Worm (Caenorhabditis elegans) whole organism, L2 larva: ENCODE data around the gene sre-41.

ENCODE experiments used
- C34F6.9 ChIP-seq: fragments of 150-350 bp; optimal IDR thresholded peaks from 2 replicates; lab custom pipeline; 2014; ENCODE audit warnings: missing biosample characterization, missing genetic modification characterization
- F13H6.1 ChIP-seq: sonication (generic microtip); optimal IDR thresholded peaks from 2 replicates; lab custom pipeline; 2016; ENCODE audit warnings: missing genetic modification characterization, missing compliant biosample characterization
- R02D3.7 ChIP-seq: fragments of 150-350 bp; optimal IDR thresholded peaks from 2 replicates; lab custom pipeline; 2014; ENCODE audit warnings: missing biosample characterization, missing genetic modification characterization
- Y55F3AM.14 ChIP-seq: fragments of 200-800 bp; sonication (Bioruptor generic); optimal IDR thresholded peaks from 2 replicates; lab custom pipeline; 2018; ENCODE audit warnings: mild to moderate bottlenecking, missing genetic modification characterization, missing compliant biosample characterization
- ZK546.5 ChIP-seq: sonication (generic microtip); optimal IDR thresholded peaks from 2 replicates; lab custom pipeline; 2017; ENCODE audit warnings: missing biosample characterization, missing genetic modification characterization
- alr-1 ChIP-seq: fragments of 150-350 bp; optimal IDR thresholded peaks from 2 replicates; lab custom pipeline; 2014; ENCODE audit warnings: missing biosample characterization, missing genetic modification characterization
- aly-2 ChIP-seq: fragments of 150-350 bp; optimal IDR thresholded peaks from 2 replicates; lab custom pipeline; 2014; ENCODE audit warnings: missing biosample characterization, missing genetic modification characterization
- ama-1 ChIP-seq: fragments of 150-350 bp; optimal IDR thresholded peaks from 2 replicates; lab custom pipeline; 2018; ENCODE audit warnings: inconsistent platforms
- blmp-1 ChIP-seq: sonication (generic microtip); optimal IDR thresholded peaks from 2 replicates; lab custom pipeline; 2017; ENCODE audit warnings: missing genetic modification characterization, mild to moderate bottlenecking, missing compliant biosample characterization, antibody characterized with exemption, moderate library complexity; ENCODE audit not compliant: insufficient read depth
- ceh-16 ChIP-seq: fragments of 150-350 bp; optimal IDR thresholded peaks from 2 replicates; lab custom pipeline; 2014; ENCODE audit warnings: missing biosample characterization, missing genetic modification characterization
- ceh-82 ChIP-seq: fragments of 150-350 bp; optimal IDR thresholded peaks from 2 replicates; lab custom pipeline; 2014; ENCODE audit warnings: missing biosample characterization, missing genetic modification characterization
- crh-2 ChIP-seq: sonication (generic microtip); optimal IDR thresholded peaks from 2 replicates; lab custom pipeline; 2017; ENCODE audit warnings: missing biosample characterization, missing genetic modification characterization
- egl-27 ChIP-seq: sonication (generic microtip); optimal IDR thresholded peaks from 3 replicates; lab custom pipeline; 2017; ENCODE audit warnings: missing biosample characterization, missing genetic modification reagents, missing genetic modification characterization
- elt-1 ChIP-seq: fragments of 150-350 bp; optimal IDR thresholded peaks from 2 replicates; lab custom pipeline; 2014; ENCODE audit warnings: missing biosample characterization, missing genetic modification characterization
- elt-3 ChIP-seq: sonication (generic microtip); optimal IDR thresholded peaks from 2 replicates; lab custom pipeline; 2017; ENCODE audit warnings: missing biosample characterization, missing genetic modification characterization
- fos-1 ChIP-seq: fragments of 150-350 bp; optimal IDR thresholded peaks from 2 replicates; lab custom pipeline; 2014; ENCODE audit warnings: missing biosample characterization, missing genetic modification characterization
- gmeb-1 ChIP-seq: fragments of 150-350 bp; optimal IDR thresholded peaks from 2 replicates; lab custom pipeline; 2014; ENCODE audit warnings: missing biosample characterization, missing genetic modification characterization
- lin-11 ChIP-seq: fragments of 150-350 bp; sonication (generic microtip); optimal IDR thresholded peaks from 2 replicates; lab custom pipeline; 2014; ENCODE audit warnings: missing biosample characterization, missing genetic modification characterization, inconsistent platforms, mixed read lengths
- lin-13 ChIP-seq: fragments of 150-350 bp; optimal IDR thresholded peaks from 2 replicates; lab custom pipeline; 2014; ENCODE audit warnings: missing biosample characterization, missing genetic modification reagents, missing genetic modification characterization
- lin-39 ChIP-seq: fragments of 150-350 bp; optimal IDR thresholded peaks from 2 replicates; lab custom pipeline; 2014; ENCODE audit warnings: missing biosample characterization, missing genetic modification reagents, missing genetic modification characterization
- lsy-2 ChIP-seq, 2 experiments: fragments of 150-350 bp in 1 of 2; sonication (generic microtip) in 1 of 2; optimal IDR thresholded peaks; 2 replicates each; lab custom pipeline; 2014 to 2017; ENCODE audit warnings: missing biosample characterization in 2 of 2, missing genetic modification characterization in 2 of 2
- mab-5 ChIP-seq: fragments of 150-350 bp; optimal IDR thresholded peaks from 2 replicates; lab custom pipeline; 2014; ENCODE audit warnings: missing biosample characterization, missing genetic modification characterization
- mbf-1 ChIP-seq: sonication (generic microtip); optimal IDR thresholded peaks from 2 replicates; lab custom pipeline; 2017; ENCODE audit warnings: missing biosample characterization, missing genetic modification characterization
- mdl-1 ChIP-seq, 2 experiments: fragments of 150-350 bp in 1 of 2; sonication (generic microtip) in 1 of 2; optimal IDR thresholded peaks; 2 replicates each; lab custom pipeline; 2017; ENCODE audit warnings: missing biosample characterization in 2 of 2, missing genetic modification characterization in 2 of 2
- nhr-11 ChIP-seq: fragments of 150-350 bp; optimal IDR thresholded peaks from 2 replicates; lab custom pipeline; 2014; ENCODE audit warnings: missing biosample characterization, missing genetic modification characterization
- nhr-12 ChIP-seq: fragments of 150-350 bp; optimal IDR thresholded peaks from 2 replicates; lab custom pipeline; 2014; ENCODE audit warnings: missing biosample characterization, missing genetic modification characterization
- nhr-129 ChIP-seq: fragments of 150-350 bp; optimal IDR thresholded peaks from 2 replicates; lab custom pipeline; 2014; ENCODE audit warnings: missing biosample characterization, missing genetic modification characterization
- nhr-21 ChIP-seq: fragments of 150-350 bp; optimal IDR thresholded peaks from 2 replicates; lab custom pipeline; 2014; ENCODE audit warnings: missing biosample characterization, missing genetic modification characterization
- nhr-23 ChIP-seq: fragments of 150-350 bp; optimal IDR thresholded peaks from 2 replicates; lab custom pipeline; 2014; ENCODE audit warnings: missing biosample characterization, missing genetic modification reagents, missing genetic modification characterization
- nhr-237 ChIP-seq: fragments of 150-350 bp; optimal IDR thresholded peaks from 2 replicates; lab custom pipeline; 2014; ENCODE audit warnings: missing biosample characterization, missing genetic modification characterization
- nhr-25 ChIP-seq: fragments of 150-350 bp; sonication (generic microtip); optimal IDR thresholded peaks from 3 replicates; lab custom pipeline; 2014; ENCODE audit warnings: missing biosample characterization, missing genetic modification characterization
- nhr-6 ChIP-seq: fragments of 150-350 bp; optimal IDR thresholded peaks from 2 replicates; lab custom pipeline; 2014; ENCODE audit warnings: missing biosample characterization, missing genetic modification characterization
- nhr-77 ChIP-seq: fragments of 150-350 bp; optimal IDR thresholded peaks from 2 replicates; lab custom pipeline; 2014; ENCODE audit warnings: missing biosample characterization, missing genetic modification characterization
- peb-1 ChIP-seq: fragments of 150-350 bp; optimal IDR thresholded peaks from 2 replicates; lab custom pipeline; 2014; ENCODE audit warnings: missing biosample characterization, missing genetic modification characterization
- sem-4 ChIP-seq: fragments of 150-350 bp; optimal IDR thresholded peaks from 2 replicates; lab custom pipeline; 2014; ENCODE audit warnings: missing biosample characterization, missing genetic modification reagents, missing genetic modification characterization
- skn-1 ChIP-seq: sonication (generic microtip); optimal IDR thresholded peaks from 2 replicates; lab custom pipeline; 2017; ENCODE audit warnings: missing biosample characterization, missing genetic modification characterization
- sma-3 ChIP-seq: sonication (generic microtip); optimal IDR thresholded peaks from 2 replicates; lab custom pipeline; 2016; ENCODE audit warnings: missing genetic modification reagents, missing genetic modification characterization, missing compliant biosample characterization
- sma-9 ChIP-seq, 2 experiments: fragments of 150-350 bp in 1 of 2; sonication (generic microtip) in 1 of 2; optimal IDR thresholded peaks; 2 replicates each; lab custom pipeline; 2014 to 2016; ENCODE audit warnings: missing genetic modification characterization in 2 of 2, mild to moderate bottlenecking in 1 of 2, missing biosample characterization in 1 of 2, missing compliant biosample characterization in 1 of 2, missing genetic modification reagents in 1 of 2, moderate library complexity in 1 of 2
- snpc-4 ChIP-seq: fragments of 150-350 bp; optimal IDR thresholded peaks from 2 replicates; lab custom pipeline; 2014; ENCODE audit warnings: missing biosample characterization, missing genetic modification characterization
- unc-39 ChIP-seq: fragments of 150-350 bp; optimal IDR thresholded peaks from 2 replicates; lab custom pipeline; 2014; ENCODE audit warnings: missing biosample characterization, missing genetic modification characterization
- unc-55 ChIP-seq: fragments of 150-350 bp; sonication (generic microtip); optimal IDR thresholded peaks from 3 replicates; lab custom pipeline; 2014; ENCODE audit warnings: missing biosample characterization, missing genetic modification reagents, missing genetic modification characterization
- unc-62 ChIP-seq: fragments of 150-350 bp; optimal IDR thresholded peaks from 2 replicates; lab custom pipeline; 2014; ENCODE audit warnings: missing biosample characterization, missing genetic modification reagents, missing genetic modification characterization
- zag-1 ChIP-seq: fragments of 150-350 bp; optimal IDR thresholded peaks from 2 replicates; lab custom pipeline; 2014; ENCODE audit warnings: missing biosample characterization, missing genetic modification characterization
- ztf-1 ChIP-seq: fragments of 200-800 bp; sonication (Bioruptor generic); conservative IDR thresholded peaks from 2 replicates; pipeline ENCODE4 v1.3.6; 2022; ENCODE audit warnings: missing genetic modification characterization, missing compliant biosample characterization
- ztf-11 ChIP-seq: sonication (generic microtip); optimal IDR thresholded peaks from 2 replicates; lab custom pipeline; 2017; ENCODE audit warnings: missing biosample characterization, missing genetic modification characterization
- ztf-4 ChIP-seq: fragments of 150-350 bp; optimal IDR thresholded peaks from 2 replicates; lab custom pipeline; 2014; ENCODE audit warnings: missing biosample characterization, missing genetic modification characterization

Gene sre-41

ce11 chrII:12387980-12388379 is at the start of gene sre-41:
TSS of gene sre-41 (plus strand) at chrII:12388280.
- no peak for TF ChIP-seq ceh-16 (tag; lab: Kevin White, UChicago)
- no peak for TF ChIP-seq ama-1 (lab: Kevin White, UChicago)
- no peak for TF ChIP-seq nhr-12 (tag; lab: Kevin White, UChicago)
- TF ChIP-seq nhr-21 (tag; lab: Kevin White, UChicago) = no peak
- no peak for TF ChIP-seq nhr-6 (tag; lab: Kevin White, UChicago)
- TF ChIP-seq ceh-82 (tag; lab: Kevin White, UChicago) = no peak
- no peak for TF ChIP-seq R02D3.7 (tag; lab: Kevin White, UChicago)
- TF ChIP-seq F13H6.1 (tag; lab: Kevin White, UChicago) = no peak
- no peak for TF ChIP-seq mbf-1
- TF ChIP-seq nhr-23 (tag; lab: Kevin White, UChicago) = no peak
- TF ChIP-seq lsy-2 (tag; optimal IDR thresholded peaks at IDR 0.05; lab: Kevin White, UChicago) = no peak
- TF ChIP-seq mab-5 (tag; lab: Kevin White, UChicago) = no peak
- no peak for TF ChIP-seq elt-3 (tag; lab: Kevin White, UChicago)
- TF ChIP-seq zag-1 (tag; lab: Kevin White, UChicago) = no peak
- no peak for TF ChIP-seq snpc-4
- TF ChIP-seq gmeb-1 = no peak
- no peak for TF ChIP-seq unc-39
- TF ChIP-seq alr-1 = no peak
- TF ChIP-seq Y55F3AM.14 (GFP tag; lab: Kevin White, UChicago) = no peak

- TF ChIP-seq nhr-21 (tag; lab: Kevin White, UChicago) = peak; percentile 19
- no peak for TF ChIP-seq ztf-1
- TF ChIP-seq nhr-129 = peak; percentile 69
- no peak for TF ChIP-seq nhr-237
- peak; percentile 76 to 95 for TF ChIP-seq lsy-2 (tag; optimal IDR thresholded peaks at IDR 0.05; lab: Kevin White, UChicago)
- TF ChIP-seq nhr-77 (tag; lab: Kevin White, UChicago) = no peak
- TF ChIP-seq skn-1 (tag; lab: Kevin White, UChicago) = no peak
- peak; percentile 80 for TF ChIP-seq nhr-25 (tag; lab: Kevin White, UChicago)
- TF ChIP-seq nhr-23 (tag; lab: Kevin White, UChicago) = no peak
- no peak for TF ChIP-seq ceh-82 (tag; lab: Kevin White, UChicago)
- peak; percentile 62 for TF ChIP-seq mab-5 (tag; lab: Kevin White, UChicago)
- TF ChIP-seq crh-2 (tag; lab: Kevin White, UChicago) = peak; percentile 65
- no peak for TF ChIP-seq zag-1 (tag; lab: Kevin White, UChicago)
- no peak for TF ChIP-seq nhr-6 (tag; lab: Kevin White, UChicago)
- TF ChIP-seq fos-1 (tag; lab: Kevin White, UChicago) = peak; percentile 71
- TF ChIP-seq snpc-4 = peak; percentile 56
- no peak for TF ChIP-seq aly-2
- TF ChIP-seq unc-62 (GFP tag; lab: Kevin White, UChicago) = no peak
- peak; percentile 59 for TF ChIP-seq lin-11 (tag; lab: Kevin White, UChicago)
- TF ChIP-seq mbf-1 = no peak
- peak; percentile 4 for TF ChIP-seq blmp-1 (tag; lab: Kevin White, UChicago)
- TF ChIP-seq sma-3 (GFP tag; lab: Kevin White, UChicago) = peak; percentile 58
- TF ChIP-seq mdl-1 (tag; optimal IDR thresholded peaks at IDR 0.05; lab: Kevin White, UChicago) = no peak
- TF ChIP-seq F13H6.1 (tag; lab: Kevin White, UChicago) = peak; percentile 52
- no peak for TF ChIP-seq sma-9 (GFP tag; optimal IDR thresholded peaks at IDR 0.05; lab: Kevin White, UChicago)
- no peak for TF ChIP-seq sma-9 (tag; optimal IDR thresholded peaks at IDR 0.05; lab: Kevin White, UChicago)
- peak; percentile 82 for TF ChIP-seq C34F6.9 (tag; lab: Kevin White, UChicago)
- no peak for TF ChIP-seq elt-3 (tag; lab: Kevin White, UChicago)
- TF ChIP-seq gmeb-1 = peak; percentile 69
- TF ChIP-seq elt-1 = no peak
- no peak for TF ChIP-seq ama-1 (lab: Kevin White, UChicago)
- TF ChIP-seq ztf-11 (tag; lab: Kevin White, UChicago) = no peak
- TF ChIP-seq unc-39 = no peak
- no peak for TF ChIP-seq ztf-4 (tag; lab: Kevin White, UChicago)
- TF ChIP-seq unc-55 = peak; percentile 85
- TF ChIP-seq R02D3.7 (tag; lab: Kevin White, UChicago) = no peak
- TF ChIP-seq nhr-11 (tag; lab: Kevin White, UChicago) = no peak
- TF ChIP-seq egl-27 = peak; percentile 9
- TF ChIP-seq Y55F3AM.14 (GFP tag; lab: Kevin White, UChicago) = no peak
- no peak for TF ChIP-seq ZK546.5
- TF ChIP-seq lin-13 (GFP tag; lab: Kevin White, UChicago) = peak; percentile 69
- TF ChIP-seq sem-4 = no peak
- TF ChIP-seq lin-39 (tag; lab: Kevin White, UChicago) = no peak
- no peak for TF ChIP-seq peb-1
Observed at ce11 chrII:12339152-12339551, 48.9 kb upstream of the sre-41 start.
